Fruit fly (Drosophila melanogaster) whole organism, embryonic: ENCODE results near the gene iav.

Source experiments
- CG10147 ChIP-seq: fragments of 200-800 bp; sonication (Bioruptor generic); optimal IDR thresholded peaks from 2 replicates; lab custom pipeline; 2019; ENCODE audit warnings: missing biosample characterization, mild to moderate bottlenecking, missing genetic modification characterization, moderate library complexity
- CG10543 ChIP-seq: fragments of 200-800 bp; sonication (Bioruptor generic); optimal IDR thresholded peaks from 3 replicates; lab custom pipeline; 2017; ENCODE audit warnings: missing biosample characterization, mild to moderate bottlenecking, missing genetic modification characterization, moderate library complexity
- CG11085 ChIP-seq: fragments of 200-800 bp; sonication (Bioruptor generic); IDR thresholded peaks from 2 replicates; pipeline ENCODE4 v1.3.6; 2022; ENCODE audit warnings: missing biosample characterization, missing genetic modification characterization
- CG11695 ChIP-seq: fragments of 200-800 bp; sonication (Bioruptor generic); IDR thresholded peaks from 3 replicates; pipeline ENCODE4 v1.3.6; 2022; ENCODE audit warnings: missing biosample characterization, missing genetic modification characterization
- CG12942 ChIP-seq: fragments of 200-800 bp; sonication (Bioruptor generic); optimal IDR thresholded peaks from 3 replicates; lab custom pipeline; 2016; ENCODE audit warnings: missing biosample characterization, missing genetic modification characterization
- CG14965 ChIP-seq: fragments of 200-800 bp; sonication (Bioruptor generic); optimal IDR thresholded peaks from 2 replicates; lab custom pipeline; 2016; ENCODE audit warnings: missing biosample characterization, missing genetic modification characterization, borderline replicate concordance
- CG17361 ChIP-seq: fragments of 200-800 bp; sonication (Bioruptor generic); IDR thresholded peaks from 3 replicates; pipeline ENCODE4 v1.3.6; 2022; ENCODE audit warnings: missing biosample characterization, missing genetic modification characterization
- CG18599 ChIP-seq: fragments of 200-800 bp; sonication (Bioruptor generic); optimal IDR thresholded peaks from 3 replicates; lab custom pipeline; 2017; ENCODE audit warnings: missing biosample characterization, missing genetic modification characterization, mild to moderate bottlenecking, moderate library complexity, missing genetic modification reagents
- CG30020 ChIP-seq: fragments of 200-800 bp; optimal IDR thresholded peaks from 2 replicates; lab custom pipeline; 2019; ENCODE audit warnings: missing biosample characterization, mild to moderate bottlenecking, missing genetic modification characterization, moderate library complexity
- CG30403 ChIP-seq: fragments of 200-800 bp; sonication (Bioruptor generic); optimal IDR thresholded peaks from 3 replicates; lab custom pipeline; 2016; ENCODE audit warnings: missing biosample characterization, missing genetic modification characterization
- CG32772 ChIP-seq: fragments of 200-800 bp; sonication (Bioruptor generic); IDR thresholded peaks from 2 replicates; pipeline ENCODE4 v1.3.6; 2022; ENCODE audit warnings: missing biosample characterization, missing genetic modification characterization
- CG3281 ChIP-seq: fragments of 200-800 bp; sonication (Bioruptor generic); optimal IDR thresholded peaks from 3 replicates; lab custom pipeline; 2017; ENCODE audit warnings: missing biosample characterization, mild to moderate bottlenecking, missing genetic modification characterization
- CG34376 ChIP-seq: fragments of 200-800 bp; sonication (Bioruptor generic); optimal IDR thresholded peaks from 2 replicates; lab custom pipeline; 2018; ENCODE audit warnings: missing biosample characterization, mild to moderate bottlenecking, missing genetic modification characterization
- CG3847 ChIP-seq: fragments of 200-800 bp; sonication (Bioruptor generic); IDR thresholded peaks from 2 replicates; pipeline ENCODE4 v1.3.6; 2022; ENCODE audit warnings: missing biosample characterization, missing genetic modification characterization
- CG6683 ChIP-seq: fragments of 200-800 bp; sonication (Bioruptor generic); optimal IDR thresholded peaks from 2 replicates; lab custom pipeline; 2017; ENCODE audit warnings: missing biosample characterization, mild to moderate bottlenecking, missing genetic modification characterization, missing genetic modification reagents
- CG7271 ChIP-seq: fragments of 200-800 bp; sonication (Bioruptor generic); optimal IDR thresholded peaks from 2 replicates; lab custom pipeline; 2018; ENCODE audit warnings: missing biosample characterization, mild to moderate bottlenecking, missing genetic modification characterization, moderate library complexity
- CG9609 ChIP-seq: fragments of 200-800 bp; sonication (Bioruptor generic); optimal IDR thresholded peaks from 3 replicates; lab custom pipeline; 2016; ENCODE audit warnings: missing biosample characterization, missing genetic modification characterization
- CG9797 ChIP-seq: fragments of 200-800 bp; sonication (Bioruptor generic); optimal IDR thresholded peaks from 3 replicates; lab custom pipeline; 2018; ENCODE audit warnings: missing biosample characterization, mild to moderate bottlenecking, missing genetic modification characterization
- CG9876 ChIP-seq: fragments of 200-800 bp; sonication (Bioruptor generic); optimal IDR thresholded peaks from 2 replicates; lab custom pipeline; 2016; ENCODE audit warnings: missing biosample characterization, missing genetic modification characterization
- CrebB ChIP-seq: fragments of 200-800 bp; sonication (Bioruptor generic); optimal IDR thresholded peaks from 3 replicates; lab custom pipeline; 2018; ENCODE audit warnings: missing biosample characterization, mild to moderate bottlenecking, missing genetic modification characterization
- Dip2 ChIP-seq: fragments of 200-800 bp; sonication (Bioruptor generic); IDR thresholded peaks from 2 replicates; pipeline ENCODE4 v1.3.6; 2022; ENCODE audit warnings: missing biosample characterization, missing genetic modification characterization
- Dp ChIP-seq: fragments of 200-800 bp; sonication (Bioruptor generic); optimal IDR thresholded peaks from 2 replicates; lab custom pipeline; 2018; ENCODE audit warnings: missing biosample characterization, mild to moderate bottlenecking, missing genetic modification characterization, moderate library complexity
- Ets97D ChIP-seq: fragments of 200-800 bp; sonication (Bioruptor generic); optimal IDR thresholded peaks from 3 replicates; lab custom pipeline; 2016; ENCODE audit warnings: missing biosample characterization, missing genetic modification characterization
- GATAe ChIP-seq: fragments of 200-800 bp; sonication (Bioruptor generic); conservative IDR thresholded peaks from 2 replicates; pipeline ENCODE4 v1.3.6; 2022; ENCODE audit warnings: missing biosample characterization, missing genetic modification characterization
- Hmx ChIP-seq: fragments of 200-800 bp; sonication (Bioruptor generic); optimal IDR thresholded peaks from 2 replicates; lab custom pipeline; 2016; ENCODE audit warnings: missing biosample characterization, missing genetic modification characterization
- Myb ChIP-seq: fragments of 200-800 bp; sonication (Bioruptor generic); optimal IDR thresholded peaks from 2 replicates; lab custom pipeline; 2016; ENCODE audit warnings: missing biosample characterization, missing genetic modification characterization
- NC2β ChIP-seq: fragments of 200-800 bp; sonication (Bioruptor generic); optimal IDR thresholded peaks from 2 replicates; lab custom pipeline; 2016; ENCODE audit warnings: missing biosample characterization, missing genetic modification characterization
- Sin3A ChIP-seq: fragments of >200 bp; optimal IDR thresholded peaks from 2 replicates; lab custom pipeline; 2018
- Sry-β ChIP-seq: fragments of 200-800 bp; sonication (Bioruptor generic); optimal IDR thresholded peaks from 2 replicates; lab custom pipeline; 2018; ENCODE audit warnings: missing biosample characterization, mild to moderate bottlenecking, missing genetic modification characterization, moderate library complexity
- Trl ChIP-seq, 3 experiments: fragments of >200 bp in 2 of 3; fragments of 200-800 bp in 1 of 3; sonication (Bioruptor generic) in 1 of 3; optimal IDR thresholded peaks; 2 replicates in 1 of 3; 3 replicates in 2 of 3; lab custom pipeline; 2016 to 2017; ENCODE audit warnings: missing biosample characterization in 1 of 3, missing genetic modification characterization in 1 of 3
- ac ChIP-seq: fragments of 200-800 bp; sonication (Bioruptor generic); optimal IDR thresholded peaks from 3 replicates; lab custom pipeline; 2017; ENCODE audit warnings: missing biosample characterization, mild to moderate bottlenecking, missing genetic modification characterization
- ap ChIP-seq: fragments of 200-800 bp; sonication (Bioruptor generic); IDR thresholded peaks from 2 replicates; pipeline ENCODE4 v1.3.6; 2022; ENCODE audit warnings: missing biosample characterization, missing genetic modification characterization
- bbx ChIP-seq: fragments of 200-800 bp; sonication (Bioruptor generic); IDR thresholded peaks from 2 replicates; pipeline ENCODE4 v1.3.6; 2022; ENCODE audit warnings: missing biosample characterization, missing genetic modification characterization; ENCODE audit not compliant: partially characterized antibody
- bsh ChIP-seq, 2 experiments: fragments of 200-800 bp; sonication (Bioruptor generic); optimal IDR thresholded peaks; 2 replicates each; lab custom pipeline; 2017 to 2018; ENCODE audit warnings: mild to moderate bottlenecking in 2 of 2, missing biosample characterization in 2 of 2, missing genetic modification characterization in 2 of 2, moderate library complexity in 1 of 2
- btn ChIP-seq: fragments of 200-800 bp; sonication (Bioruptor generic); optimal IDR thresholded peaks from 2 replicates; lab custom pipeline; 2016; ENCODE audit warnings: missing biosample characterization, missing genetic modification characterization
- ci ChIP-seq: fragments of 200-800 bp; sonication (Bioruptor generic); IDR thresholded peaks from 3 replicates; pipeline ENCODE4 v1.3.6; 2022; ENCODE audit warnings: missing biosample characterization, missing genetic modification characterization
- corto ChIP-seq: fragments of 200-800 bp; sonication (Bioruptor generic); optimal IDR thresholded peaks from 2 replicates; lab custom pipeline; 2016; ENCODE audit warnings: missing biosample characterization, mild to moderate bottlenecking, missing genetic modification characterization, moderate library complexity
- ems ChIP-seq: fragments of 200-800 bp; sonication (Bioruptor generic); optimal IDR thresholded peaks from 3 replicates; lab custom pipeline; 2016; ENCODE audit warnings: missing biosample characterization, missing genetic modification characterization
- fd102C ChIP-seq: fragments of 200-800 bp; sonication (Bioruptor generic); optimal IDR thresholded peaks from 2 replicates; lab custom pipeline; 2018; ENCODE audit warnings: missing biosample characterization, mild to moderate bottlenecking, missing genetic modification characterization, moderate library complexity
- fru ChIP-seq: fragments of >200 bp; optimal IDR thresholded peaks from 2 replicates; lab custom pipeline; 2017
- gsb ChIP-seq: fragments of 200-800 bp; sonication (Bioruptor generic); IDR thresholded peaks from 2 replicates; pipeline ENCODE4 v1.3.6; 2022; ENCODE audit warnings: missing biosample characterization, missing genetic modification characterization
- kay ChIP-seq: fragments of 200-800 bp; sonication (Bioruptor generic); optimal IDR thresholded peaks from 2 replicates; lab custom pipeline; 2016; ENCODE audit warnings: missing biosample characterization, missing genetic modification characterization
- ro ChIP-seq: fragments of 200-800 bp; sonication (Bioruptor generic); IDR thresholded peaks from 2 replicates; pipeline ENCODE4 v1.3.6; 2022; ENCODE audit warnings: missing biosample characterization, missing genetic modification characterization
- sd ChIP-seq: fragments of 200-800 bp; sonication (Bioruptor generic); optimal IDR thresholded peaks from 3 replicates; lab custom pipeline; 2018; ENCODE audit warnings: missing biosample characterization, mild to moderate bottlenecking, missing genetic modification characterization, moderate library complexity
- sug ChIP-seq: fragments of 200-800 bp; optimal IDR thresholded peaks from 2 replicates; lab custom pipeline; 2019; ENCODE audit warnings: missing biosample characterization, mild to moderate bottlenecking, missing genetic modification characterization, moderate library complexity
- tll ChIP-seq, 2 experiments: fragments of 200-800 bp in 1 of 2; fragments of >200 bp in 1 of 2; sonication (Bioruptor generic) in 1 of 2; optimal IDR thresholded peaks; 2 replicates each; lab custom pipeline; 2017 to 2019; ENCODE audit warnings: missing biosample characterization in 2 of 2, missing genetic modification characterization in 2 of 2, mild to moderate bottlenecking in 1 of 2, moderate library complexity in 1 of 2
- tup ChIP-seq: fragments of 200-800 bp; sonication (Bioruptor generic); optimal IDR thresholded peaks from 2 replicates; lab custom pipeline; 2016; ENCODE audit warnings: missing biosample characterization, mild to moderate bottlenecking, missing genetic modification characterization, moderate library complexity
- unpg ChIP-seq: fragments of 200-800 bp; sonication (Bioruptor generic); optimal IDR thresholded peaks from 3 replicates; lab custom pipeline; 2018; ENCODE audit warnings: missing biosample characterization, mild to moderate bottlenecking, missing genetic modification characterization, moderate library complexity

The iav gene

DNA sequence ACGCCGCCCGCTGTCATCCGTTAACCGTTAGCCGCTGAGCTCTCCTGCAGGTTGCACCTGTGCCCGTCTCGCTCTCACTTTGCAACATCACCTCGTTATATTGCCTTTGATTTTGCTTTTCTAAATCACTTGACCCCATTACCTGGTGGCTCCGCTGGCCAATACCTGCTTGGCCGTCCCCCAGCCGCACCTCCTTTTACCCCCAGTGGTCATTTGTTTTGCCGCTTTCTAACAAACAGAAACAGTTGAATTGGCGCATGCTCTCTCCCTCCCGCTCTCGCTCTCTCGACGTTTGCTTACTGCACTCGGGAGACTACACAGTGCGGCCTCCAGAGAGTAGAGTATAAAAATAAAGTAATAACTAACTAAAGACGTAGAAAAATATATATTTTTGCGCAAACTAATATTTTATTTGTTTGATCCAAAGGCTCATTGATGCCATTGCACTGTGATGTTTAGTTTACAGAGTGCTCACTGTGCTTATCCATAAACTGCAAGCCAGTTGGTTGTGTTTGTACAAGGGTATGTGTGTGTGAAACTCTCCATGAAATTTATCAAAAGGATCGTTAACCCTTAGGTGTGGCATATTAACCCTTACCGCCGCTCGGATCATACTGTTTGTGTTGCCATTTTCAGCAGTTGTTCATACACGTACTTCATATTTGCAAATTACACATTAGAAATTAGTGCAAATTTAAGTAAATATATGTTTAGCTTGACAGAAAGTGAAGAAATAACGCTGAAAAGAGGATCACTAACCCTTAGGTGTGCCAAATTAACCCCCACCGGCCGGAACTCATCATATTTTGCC, 9.1 kb upstream of the iav start (continued):
- TF ChIP-seq bsh (GFP tag; optimal IDR thresholded peaks at IDR 0.05; lab: Kevin White, UChicago): peak; percentile 30 to 81
- TF ChIP-seq CG9609 (GFP tag; lab: Kevin White, UChicago): peak; percentile 51
- peak; percentile 73 for TF ChIP-seq CG11085 (GFP tag; lab: Robert Waterston, UW)
- TF ChIP-seq Dp (GFP tag; lab: Kevin White, UChicago): no peak
- TF ChIP-seq CG34376 (GFP tag; lab: Kevin White, UChicago): no peak
- TF ChIP-seq CG9797 (GFP tag; lab: Kevin White, UChicago): no peak
- no peak for TF ChIP-seq CG30020
- TF ChIP-seq GATAe: no peak
- TF ChIP-seq tll (GFP tag; optimal IDR thresholded peaks at IDR 0.05; lab: Kevin White, UChicago): no peak
- TF ChIP-seq NC2β (GFP tag; lab: Kevin White, UChicago): peak; percentile 56
- no peak; the same call in 1 of the 2 replicates for TF ChIP-seq bbx
- TF ChIP-seq ro: peak; percentile 50; the same call in 1 of the 2 replicates
- no peak for TF ChIP-seq Dip2 (GFP tag; lab: Robert Waterston, UW)
- TF ChIP-seq btn (GFP tag; lab: Kevin White, UChicago): no peak
- TF ChIP-seq ci (GFP tag; lab: Robert Waterston, UW): peak; percentile 97
- peak; percentile 41 for TF ChIP-seq Myb (GFP tag; lab: Kevin White, UChicago)

DNA sequence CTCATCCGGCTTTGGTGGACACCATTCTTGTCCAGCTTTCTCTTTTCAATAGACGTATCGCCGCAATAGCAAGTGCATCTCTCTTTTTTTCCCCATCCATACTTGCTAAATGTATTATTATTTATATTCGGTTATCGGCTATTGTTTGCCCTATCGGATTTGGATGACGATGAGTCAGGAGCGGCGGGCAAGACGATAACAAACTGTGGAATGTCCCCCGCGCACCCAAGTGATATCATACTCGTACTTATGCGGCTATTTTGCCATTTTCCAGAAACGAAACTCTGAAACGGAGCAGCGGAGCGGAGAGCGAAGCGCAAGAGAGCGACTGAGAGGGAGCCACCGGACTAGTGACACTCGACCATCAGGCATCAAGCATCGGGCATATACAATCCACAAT, 8.4 kb upstream of the iav start:
- TF ChIP-seq Trl (optimal IDR thresholded peaks at IDR 0.05; lab: Kevin White, UChicago) (peak; percentile 28 to 41), Trl (GFP tag; optimal IDR thresholded peaks at IDR 0.05; lab: Kevin White, UChicago) (no peak), kay (GFP tag; lab: Kevin White, UChicago) (peak; percentile 50), corto (GFP tag; lab: Kevin White, UChicago) (no peak), sug (tag; lab: Kevin White, UChicago) (peak; percentile 89), Hmx (GFP tag; lab: Kevin White, UChicago) (no peak), sd (tag; lab: Kevin White, UChicago) (peak; percentile 98), fru (lab: Kevin White, UChicago) (no peak)

- TF ChIP-seq ap (GFP tag; lab: Robert Waterston, UW): no peak
- TF ChIP-seq Ets97D (GFP tag; lab: Kevin White, UChicago): peak; percentile 40
- no peak for TF ChIP-seq CG12942 (GFP tag; lab: Kevin White, UChicago)
- TF ChIP-seq gsb: no peak
- no peak for TF ChIP-seq ems
- no peak for TF ChIP-seq CG32772 (GFP tag; lab: Robert Waterston, UW)
- no peak for TF ChIP-seq CG18599 (GFP tag; lab: Kevin White, UChicago)
- TF ChIP-seq CG3281 (GFP tag; lab: Kevin White, UChicago): no peak
- no peak for TF ChIP-seq fd102C
- TF ChIP-seq CG17361 (GFP tag; lab: Robert Waterston, UW): no peak
- peak; percentile 45 for TF ChIP-seq CG3847 (GFP tag; lab: Robert Waterston, UW)
- TF ChIP-seq Sin3A: peak; percentile 53
- TF ChIP-seq tup (GFP tag; lab: Kevin White, UChicago): no peak
- peak; percentile 4 for TF ChIP-seq CG30403 (GFP tag; lab: Kevin White, UChicago)
- no peak for TF ChIP-seq CG11695 (GFP tag; lab: Robert Waterston, UW)
- TF ChIP-seq CG6683: no peak
- no peak for TF ChIP-seq CG7271 (tag; lab: Kevin White, UChicago)
- TF ChIP-seq CG10147: no peak
- TF ChIP-seq ac: no peak
- peak; percentile 96 for TF ChIP-seq Sry-β (GFP tag; lab: Kevin White, UChicago)
- TF ChIP-seq CG9876 (GFP tag; lab: Kevin White, UChicago): no peak
- TF ChIP-seq unpg (GFP tag; lab: Kevin White, UChicago): no peak
- TF ChIP-seq CG10543 (GFP tag; lab: Kevin White, UChicago): no peak
- TF ChIP-seq CG14965: no peak
- TF ChIP-seq CrebB (tag; lab: Kevin White, UChicago): peak; percentile 36
These were observed 6.9 kb downstream of the iav start, which contains the start of the genes Nf-YC and xit for dm6 chrX:6820703-6821102. TSS of gene Nf-YC (minus strand) at chrX:6820919. TSS of gene xit (plus strand) at chrX:6821016.
